Fruit fly (Drosophila melanogaster): ENCODE measurements around the gene Pdp.
A peak's percentile ranks its signal among the peaks of the same experiment; 100 is the strongest.

The Pdp gene

dm6 chrX:7706398-7707349 lies 27.8 kb downstream of the Pdp start (continued):
- TF ChIP-seq CrebB (tag; optimal IDR thresholded peaks at IDR 0.05) (peak; percentile 98), bigmax (GFP tag; optimal IDR thresholded peaks at IDR 0.05) (peak; percentile 60), dimm (GFP tag; IDR thresholded peaks at IDR 0.05) (peak; percentile 96), CG15479 (GFP tag; optimal IDR thresholded peaks at IDR 0.05) (no peak), Hr39 (optimal IDR thresholded peaks at IDR 0.05) (no peak), Awh (GFP tag; IDR thresholded peaks at IDR 0.05) (peak; percentile 99), CG9932 (GFP tag; IDR thresholded peaks at IDR 0.05) (peak; percentile 99), dmrt11E (tag; optimal IDR thresholded peaks at IDR 0.05) (peak; percentile 91), CG9215 (GFP tag; IDR thresholded peaks at IDR 0.05) (peak; percentile 98), Dek (tag; optimal IDR thresholded peaks at IDR 0.05) (peak; percentile 99), sc (optimal IDR thresholded peaks at IDR 0.05) (no peak), sc (GFP tag; optimal IDR thresholded peaks at IDR 0.05) (peak; percentile 90), CG15011 (GFP tag; optimal IDR thresholded peaks at IDR 0.05) (peak; percentile 95), gsb-n (tag; optimal IDR thresholded peaks at IDR 0.05) (peak; percentile 96), CG4328 (GFP tag; optimal IDR thresholded peaks at IDR 0.05) (peak; percentile 99), zen (tag; optimal IDR thresholded peaks at IDR 0.05) (peak; percentile 92), CG15269 (tag; optimal IDR thresholded peaks at IDR 0.05) (peak; percentile 99), org-1 (GFP tag; optimal IDR thresholded peaks at IDR 0.05) (peak; percentile 96), chn (GFP tag; optimal IDR thresholded peaks at IDR 0.05) (peak; percentile 59), otp (GFP tag; IDR thresholded peaks at IDR 0.05) (peak; percentile 98), Atf-2 (GFP tag; optimal IDR thresholded peaks at IDR 0.05) (peak; percentile 56), scrt (GFP tag; optimal IDR thresholded peaks at IDR 0.05) (peak; percentile 97), en (GFP tag; optimal IDR thresholded peaks at IDR 0.05) (no peak), Asciz (GFP tag; optimal IDR thresholded peaks at IDR 0.05) (peak; percentile 96), CG7745 (tag; optimal IDR thresholded peaks at IDR 0.05) (peak; percentile 64), Dll (GFP tag; IDR thresholded peaks at IDR 0.05; ENCODE audit: partially characterized antibody) (0 out of 4 replicates have a peak, but pooled peaks have one; percentile 17), gt (GFP tag; IDR thresholded peaks at IDR 0.05) (peak; percentile 94), CG8089 (GFP tag; optimal IDR thresholded peaks at IDR 0.05) (peak; percentile 45), exex (tag; optimal IDR thresholded peaks at IDR 0.05) (peak; percentile 97), ranshi (GFP tag; IDR thresholded peaks at IDR 0.05) (peak; percentile 99), da (GFP tag; optimal IDR thresholded peaks at IDR 0.05) (peak; percentile 27), klu (GFP tag; IDR thresholded peaks at IDR 0.05) (peak; percentile 95), stwl (tag; optimal IDR thresholded peaks at IDR 0.05) (peak; percentile 34), CG1792 (GFP tag; optimal IDR thresholded peaks at IDR 0.05) (peak; percentile 80), HLH54F (GFP tag; optimal IDR thresholded peaks at IDR 0.05) (peak; percentile 81), Ptx1 (GFP tag; IDR thresholded peaks at IDR 0.05) (peak; percentile 98), CG6654 (GFP tag; optimal IDR thresholded peaks at IDR 0.05) (peak; percentile 84), trh (GFP tag; optimal IDR thresholded peaks at IDR 0.05) (peak; percentile 85), CG16813 (GFP tag; IDR thresholded peaks at IDR 0.05; ENCODE audit: partially characterized antibody) (no peak), nom (GFP tag; optimal IDR thresholded peaks at IDR 0.05) (peak; percentile 98), CG34376 (GFP tag; optimal IDR thresholded peaks at IDR 0.05) (peak; percentile 98), btn (GFP tag; optimal IDR thresholded peaks at IDR 0.05) (no peak), Hand (GFP tag; optimal IDR thresholded peaks at IDR 0.05) (peak; percentile 99), D19B (GFP tag; optimal IDR thresholded peaks at IDR 0.05) (peak; percentile 74), Opbp (GFP tag; IDR thresholded peaks at IDR 0.05; ENCODE audit: partially characterized antibody) (no peak), Atf3 (GFP tag; optimal IDR thresholded peaks at IDR 0.05) (peak; percentile 5), CG10431 (GFP tag; optimal IDR thresholded peaks at IDR 0.05) (peak; percentile 91), unc-4 (GFP tag; IDR thresholded peaks at IDR 0.05; ENCODE audit: partially characterized antibody) (no peak), jigr1 (GFP tag; IDR thresholded peaks at IDR 0.05) (peak; percentile 95)
